Worm (Caenorhabditis elegans) whole organism, late embryonic: ENCODE data around the gene F44G4.1.

Experiments used
- F13H6.1 ChIP-seq: sonication (generic microtip); optimal IDR thresholded peaks from 2 replicates; lab custom pipeline; 2016; ENCODE audit warnings: missing genetic modification characterization, missing compliant biosample characterization
- ahr-1 ChIP-seq: sonication (generic microtip); optimal IDR thresholded peaks from 2 replicates; lab custom pipeline; 2016; ENCODE audit warnings: missing genetic modification characterization, missing compliant biosample characterization
- ama-1 ChIP-seq: fragments of 150-350 bp; optimal IDR thresholded peaks from 2 replicates; lab custom pipeline; 2014
- ceh-14 ChIP-seq: sonication (generic microtip); optimal IDR thresholded peaks from 2 replicates; lab custom pipeline; 2016; ENCODE audit warnings: missing genotype, missing genetic modification characterization, missing compliant biosample characterization
- ceh-34 ChIP-seq: sonication (generic microtip); optimal IDR thresholded peaks from 2 replicates; lab custom pipeline; 2016; ENCODE audit warnings: mild to moderate bottlenecking, missing genetic modification characterization, missing compliant biosample characterization
- eyg-1 ChIP-seq: sonication (generic microtip); optimal IDR thresholded peaks from 2 replicates; lab custom pipeline; 2016; ENCODE audit warnings: missing genotype, missing genetic modification characterization, missing compliant biosample characterization
- nhr-11 ChIP-seq: fragments of 150-350 bp; optimal IDR thresholded peaks from 2 replicates; lab custom pipeline; 2014; ENCODE audit warnings: missing biosample characterization, missing genetic modification characterization
- pat-9 ChIP-seq: fragments of 200-800 bp; sonication (Bioruptor generic); optimal IDR thresholded peaks from 2 replicates; lab custom pipeline; 2018; ENCODE audit warnings: mild to moderate bottlenecking, missing genetic modification characterization, moderate library complexity, missing compliant biosample characterization
- pha-2 ChIP-seq: sonication (generic microtip); optimal IDR thresholded peaks from 2 replicates; lab custom pipeline; 2017; ENCODE audit warnings: mild to moderate bottlenecking, missing genetic modification characterization, missing compliant biosample characterization
- ref-2 ChIP-seq: sonication (generic microtip); optimal IDR thresholded peaks from 2 replicates; lab custom pipeline; 2016; ENCODE audit warnings: missing genetic modification characterization, missing compliant biosample characterization
- unc-55 ChIP-seq: sonication (generic microtip); optimal IDR thresholded peaks from 2 replicates; lab custom pipeline; 2017; ENCODE audit warnings: missing biosample characterization, missing genetic modification reagents, missing genetic modification characterization
- unc-86 ChIP-seq: sonication (generic microtip); optimal IDR thresholded peaks from 2 replicates; lab custom pipeline; 2016; ENCODE audit warnings: missing genetic modification characterization, missing compliant biosample characterization

DNA sequence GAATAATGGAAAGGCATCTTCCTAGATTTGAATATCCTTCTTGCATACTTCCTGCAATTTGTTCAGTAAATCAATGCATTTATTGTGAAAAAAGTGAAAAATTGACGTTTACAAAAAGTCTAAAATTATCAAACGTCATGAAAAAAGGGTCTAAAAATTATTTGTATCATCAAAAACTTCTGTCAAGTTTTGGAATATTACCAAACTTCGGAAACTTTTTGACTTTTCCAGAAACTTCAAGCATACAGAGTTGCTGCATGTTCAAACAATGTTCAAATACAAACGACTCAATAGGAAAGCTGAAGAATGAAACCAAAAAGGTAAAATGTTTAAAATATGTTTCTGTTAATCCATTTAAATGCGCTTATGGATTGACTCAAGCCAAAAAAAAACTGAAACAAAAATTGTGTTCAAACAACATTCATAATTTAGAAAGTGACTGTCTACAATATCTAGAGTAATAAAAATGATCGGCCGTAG is 7.3 kb downstream of the F44G4.1 start, which contains the start of gene F44G4.6:
- TF ChIP-seq unc-86 (tag; lab: Kevin White, UChicago) (no peak), pat-9 (tag; lab: Kevin White, UChicago) (no peak), nhr-11 (no peak), ama-1 (no peak), ceh-14 (tag; lab: Kevin White, UChicago) (no peak), ceh-34 (no peak), ahr-1 (tag; lab: Kevin White, UChicago) (no peak), unc-55 (no peak), eyg-1 (tag; lab: Kevin White, UChicago) (no peak), F13H6.1 (tag; lab: Kevin White, UChicago) (no peak), pha-2 (no peak), ref-2 (tag; lab: Kevin White, UChicago) (no peak)
